Worm (Caenorhabditis elegans): ENCODE data around the gene nhr-27.

nhr-27 gene

ce11 chrX:12670385-12670784 is 137.7 kb downstream of the nhr-27 start (continued):
- TF ChIP-seq lag-1 (GFP tag; IDR thresholded peaks at IDR 0.05), result no peak
- no peak for TF ChIP-seq aptf-2 (GFP tag; conservative IDR thresholded peaks at IDR 0.05)
- TF ChIP-seq Y56A3A.18 (GFP tag; IDR thresholded peaks at IDR 0.05), result 0 out of 2 replicates have a peak, but pooled peaks have one; percentile 36
- no peak for TF ChIP-seq ztf-25 (GFP tag; IDR thresholded peaks at IDR 0.05)
- no peak for TF ChIP-seq Y67H2A.10 (GFP tag; conservative IDR thresholded peaks at IDR 0.05)
- TF ChIP-seq ceh-27 (GFP tag; optimal IDR thresholded peaks at IDR 0.05), result peak; percentile 71
- no peak for TF ChIP-seq F57C9.4 (tag; optimal IDR thresholded peaks at IDR 0.05)
- TF ChIP-seq nhr-120 (GFP tag; IDR thresholded peaks at IDR 0.05), result no peak
- TF ChIP-seq nfyb-1 (GFP tag; IDR thresholded peaks at IDR 0.05), result peak; percentile 72; the same call in 1 of the 2 replicates
- TF ChIP-seq ceh-79 (tag; optimal IDR thresholded peaks at IDR 0.05), result no peak
- TF ChIP-seq athp-1 (tag; optimal IDR thresholded peaks at IDR 0.05), result no peak
- TF ChIP-seq mes-4 (tag; optimal IDR thresholded peaks at IDR 0.05), result no peak
- TF ChIP-seq nhr-80 (tag; optimal IDR thresholded peaks at IDR 0.05), result peak; percentile 57
- TF ChIP-seq ztf-6 (GFP tag; IDR thresholded peaks at IDR 0.05), result no peak
- TF ChIP-seq C17E4.6 (GFP tag; IDR thresholded peaks at IDR 0.05), result no peak
- TF ChIP-seq tbp1 (GFP tag; optimal IDR thresholded peaks at IDR 0.05), result peak; percentile 48
- TF ChIP-seq mxl-1 (tag; optimal IDR thresholded peaks at IDR 0.05), result no peak
- peak; percentile 85 for TF ChIP-seq lin-40 (tag; optimal IDR thresholded peaks at IDR 0.05)
- TF ChIP-seq ztf-3 (GFP tag; optimal IDR thresholded peaks at IDR 0.05), result no peak
- peak; percentile 40; the same call in 1 of the 2 replicates for TF ChIP-seq cebp-1 (GFP tag; IDR thresholded peaks at IDR 0.05)
- TF ChIP-seq cebp-1 (tag; optimal IDR thresholded peaks at IDR 0.05), result peak; percentile 87
- no peak for TF ChIP-seq xnd-1 (tag; optimal IDR thresholded peaks at IDR 0.05)
- peak; percentile 7 for TF ChIP-seq F22D6.2 (tag; optimal IDR thresholded peaks at IDR 0.05)
- no peak for TF ChIP-seq ets-4 (GFP tag; optimal IDR thresholded peaks at IDR 0.05)
- TF ChIP-seq Y53G8AR.9 (GFP tag; conservative IDR thresholded peaks at IDR 0.05), result 0 out of 2 replicates have a peak, but pooled peaks have one; percentile 33
- no peak for TF ChIP-seq snpc-3.4 (tag; optimal IDR thresholded peaks at IDR 0.05)
- TF ChIP-seq nhr-27 (tag; optimal IDR thresholded peaks at IDR 0.05), result no peak
- no peak for TF ChIP-seq bed-2 (GFP tag; IDR thresholded peaks at IDR 0.05)
- no peak for TF ChIP-seq ztf-28 (GFP tag; IDR thresholded peaks at IDR 0.05)
- no peak for TF ChIP-seq ceh-40 (GFP tag; IDR thresholded peaks at IDR 0.05)
- TF ChIP-seq unc-130 (GFP tag; optimal IDR thresholded peaks at IDR 0.05), result no peak
- no peak for TF ChIP-seq Y95B8A.8 (GFP tag; IDR thresholded peaks at IDR 0.05)
- no peak for TF ChIP-seq madf-3 (GFP tag; IDR thresholded peaks at IDR 0.05)
- no peak for TF ChIP-seq F49E8.2 (tag; optimal IDR thresholded peaks at IDR 0.05; ENCODE audit: insufficient read depth)
- TF ChIP-seq lsl-1 (GFP tag; optimal IDR thresholded peaks at IDR 0.05), result no peak
- no peak for TF ChIP-seq atf-7 (tag; optimal IDR thresholded peaks at IDR 0.05)
- TF ChIP-seq cebp-2 (GFP tag; IDR thresholded peaks at IDR 0.05), result no peak
- TF ChIP-seq attf-6 (GFP tag; IDR thresholded peaks at IDR 0.05), result no peak
- TF ChIP-seq F39B2.1 (GFP tag; IDR thresholded peaks at IDR 0.05), result no peak
- no peak for TF ChIP-seq hlh-26 (GFP tag; conservative IDR thresholded peaks at IDR 0.05)
- peak; percentile 39; the same call in 1 of the 2 replicates for TF ChIP-seq rcor-1 (GFP tag; IDR thresholded peaks at IDR 0.05)
- TF ChIP-seq mcd-1 (GFP tag; IDR thresholded peaks at IDR 0.05), result peak; percentile 56
- TF ChIP-seq snpc-1.3 (tag; optimal IDR thresholded peaks at IDR 0.05; ENCODE audit: insufficient read depth), result no peak
- TF ChIP-seq ekl-4 (GFP tag; IDR thresholded peaks at IDR 0.05), result peak; percentile 47; the same call in 1 of the 2 replicates
- TF ChIP-seq gei-17 (GFP tag; optimal IDR thresholded peaks at IDR 0.05), result no peak
- TF ChIP-seq T26A5.8 (tag; optimal IDR thresholded peaks at IDR 0.05), result no peak
- TF ChIP-seq lin-54 (GFP tag; optimal IDR thresholded peaks at IDR 0.05), result peak; percentile 43
- no peak for TF ChIP-seq F33H1.4 (GFP tag; IDR thresholded peaks at IDR 0.05)
- no peak for TF ChIP-seq tbx-9 (tag; optimal IDR thresholded peaks at IDR 0.05; ENCODE audit: borderline replicate concordance)
- no peak for TF ChIP-seq ceh-91 (GFP tag; IDR thresholded peaks at IDR 0.05)

Measured in whole organism, young adult.